Fruit fly (Drosophila melanogaster) whole organism, pupa: ENCODE measurements around the gene CG8852.

ENCODE experiments used
- CG15710 ChIP-seq: fragments of 200-800 bp; sonication (Bioruptor generic); optimal IDR thresholded peaks from 2 replicates; lab custom pipeline; 2018; ENCODE audit warnings: missing biosample characterization, mild to moderate bottlenecking, missing genetic modification characterization, moderate library complexity
- Pif1A ChIP-seq: fragments of 200-800 bp; sonication (Bioruptor generic); optimal IDR thresholded peaks from 3 replicates; lab custom pipeline; 2016; ENCODE audit warnings: missing biosample characterization, missing genetic modification characterization
- Pif1B ChIP-seq: fragments of 200-800 bp; sonication (Bioruptor generic); optimal IDR thresholded peaks from 3 replicates; lab custom pipeline; 2016; ENCODE audit warnings: missing biosample characterization, missing genetic modification characterization

dm6 chr2L:3566532-3566931 lies 41.6 kb downstream of the CG8852 start:
- TF ChIP-seq CG15710 (peak; percentile 54), Pif1A (GFP tag; lab: Kevin White, UChicago) (peak; percentile 60), Pif1B (no peak)
